Worm (Caenorhabditis elegans): ENCODE data around the gene pie-1.

Gene pie-1

ce11 chrIII:12455651-12456420 lies 29.1 kb downstream of the pie-1 start:
- TF ChIP-seq hmbx-1 (tag; optimal IDR thresholded peaks at IDR 0.05): no peak

DNA sequence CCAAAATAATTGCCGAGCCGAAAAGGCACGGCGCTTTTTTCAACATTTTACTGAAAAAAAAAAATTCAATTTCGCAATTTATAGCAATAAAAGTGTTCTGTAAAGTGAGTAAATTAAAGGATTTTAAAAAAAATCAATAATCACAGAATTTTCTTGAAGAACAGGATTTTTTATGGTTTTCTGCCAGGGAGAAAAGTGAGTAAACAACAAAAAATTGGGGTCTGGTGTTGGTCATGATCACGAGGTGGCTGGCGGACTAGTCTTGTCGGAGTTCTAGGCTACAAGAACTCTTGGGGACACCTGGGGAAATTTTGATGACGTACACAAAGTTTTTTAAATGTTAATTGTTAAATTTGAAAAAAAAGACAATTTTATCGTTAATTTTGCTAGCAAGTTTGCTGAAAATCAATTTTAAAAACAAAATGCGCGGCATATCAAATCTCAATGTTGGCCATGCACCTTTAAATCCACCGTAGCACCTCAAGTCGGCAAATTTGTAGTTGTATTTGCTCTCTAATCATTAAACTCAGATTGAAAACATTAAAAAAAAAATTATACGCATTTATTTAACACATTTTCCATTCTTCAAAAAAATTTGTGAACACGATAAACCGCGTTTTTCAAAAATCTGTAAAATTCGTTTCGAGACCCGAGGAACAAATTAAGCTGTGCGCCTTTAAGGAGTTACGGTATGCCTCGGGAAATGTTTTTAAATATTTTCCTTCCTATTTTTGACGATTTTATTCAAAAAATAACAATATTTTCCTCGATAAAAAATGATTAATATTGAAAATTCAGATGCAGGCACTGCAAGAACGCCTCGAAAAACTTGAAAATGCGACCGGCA lies 30.3 kb downstream of the pie-1 start, which contains the start of the genes scav-3 and Y49E10.21:
Gene scav-3, minus strand, starts transcription at position 50 of the 847 bp plus-strand sequence.
Gene Y49E10.21, plus strand, starts transcription at position 797 of the 847 bp plus-strand sequence.
- no peak for TF ChIP-seq tbx-11 (GFP tag; IDR thresholded peaks at IDR 0.05)
- no peak for TF ChIP-seq flt-1 (GFP tag; IDR thresholded peaks at IDR 0.05)
- TF ChIP-seq ama-1 (optimal IDR thresholded peaks at IDR 0.05): no peak
- no peak for TF ChIP-seq tbx-37 (GFP tag; conservative IDR thresholded peaks at IDR 0.05)
- TF ChIP-seq hnd-1 (tag; optimal IDR thresholded peaks at IDR 0.05): no peak
- TF ChIP-seq tra-4 (tag; optimal IDR thresholded peaks at IDR 0.05): no peak
- TF ChIP-seq pes-1 (GFP tag; IDR thresholded peaks at IDR 0.05): no peak
- no peak for TF ChIP-seq sea-1 (GFP tag; conservative IDR thresholded peaks at IDR 0.05)

DNA sequence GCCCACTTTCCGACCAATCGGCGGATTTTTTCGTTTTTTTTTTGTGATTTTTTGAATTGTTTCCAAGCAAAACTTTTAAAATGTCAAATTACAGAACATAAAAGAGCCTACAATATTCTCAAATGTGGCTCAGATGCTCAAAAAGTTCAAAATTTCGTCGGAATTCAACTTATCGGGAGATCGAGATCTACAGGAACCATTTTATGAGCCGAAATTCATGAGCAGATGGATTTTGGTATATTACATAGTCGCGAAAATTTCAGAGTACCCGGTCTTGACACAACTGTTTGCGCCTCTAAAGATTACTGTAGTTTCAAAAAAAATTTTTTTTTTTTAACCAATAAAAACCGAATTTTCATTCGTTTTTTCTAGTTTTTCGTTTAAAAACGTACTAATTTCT lies 32.3 kb downstream of the pie-1 start:
- no peak for TF ChIP-seq ets-7 (tag; optimal IDR thresholded peaks at IDR 0.05)
- TF ChIP-seq B0310.2 (tag; optimal IDR thresholded peaks at IDR 0.05): no peak
- TF ChIP-seq tbx-37 (GFP tag; conservative IDR thresholded peaks at IDR 0.05): no peak
- no peak for TF ChIP-seq sea-1 (GFP tag; conservative IDR thresholded peaks at IDR 0.05)
- TF ChIP-seq flt-1 (GFP tag; IDR thresholded peaks at IDR 0.05): no peak
- TF ChIP-seq ceh-36 (tag; optimal IDR thresholded peaks at IDR 0.05): no peak
- TF ChIP-seq hmbx-1 (tag; optimal IDR thresholded peaks at IDR 0.05): no peak
- no peak for TF ChIP-seq tra-4 (tag; optimal IDR thresholded peaks at IDR 0.05)
- no peak for TF ChIP-seq F13C5.2 (tag; optimal IDR thresholded peaks at IDR 0.05)
- TF ChIP-seq ceh-13 (GFP tag; optimal IDR thresholded peaks at IDR 0.05): no peak
- TF ChIP-seq pes-1 (GFP tag; IDR thresholded peaks at IDR 0.05): no peak
- TF ChIP-seq ama-1 (optimal IDR thresholded peaks at IDR 0.05): no peak
- TF ChIP-seq scrt-1 (GFP tag; IDR thresholded peaks at IDR 0.05): no peak
- TF ChIP-seq hnd-1 (tag; optimal IDR thresholded peaks at IDR 0.05): no peak
- no peak for TF ChIP-seq hmg-4 (GFP tag; optimal IDR thresholded peaks at IDR 0.05)

DNA sequence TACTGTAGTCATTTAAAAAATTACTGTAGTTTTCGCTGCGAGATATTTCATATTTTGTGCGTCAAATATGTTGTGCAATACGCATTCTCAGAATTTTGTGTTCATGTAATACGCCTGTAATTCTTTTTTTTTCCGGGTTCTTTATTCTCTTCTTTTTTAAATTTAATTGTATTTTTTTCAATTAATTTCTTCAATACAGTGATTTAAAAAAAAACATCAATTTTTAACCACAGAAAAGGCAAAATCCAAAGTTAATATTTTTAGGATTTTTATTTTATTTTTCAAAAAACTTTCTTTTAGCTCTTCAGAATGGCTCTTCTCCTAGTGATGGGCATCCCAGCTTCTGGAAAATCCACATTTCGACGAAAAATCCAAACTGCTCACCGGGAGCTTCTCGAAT lies 39.6 kb downstream of the pie-1 start, which contains the start of gene pstk-1:
Gene pstk-1, plus strand, starts transcription at position 301 of the 400 bp plus-strand sequence.
- no peak for TF ChIP-seq ama-1 (optimal IDR thresholded peaks at IDR 0.05)

- TF ChIP-seq hnd-1 (tag; optimal IDR thresholded peaks at IDR 0.05) (no peak), F13C5.2 (tag; optimal IDR thresholded peaks at IDR 0.05) (no peak), sea-1 (GFP tag; conservative IDR thresholded peaks at IDR 0.05) (no peak), ama-1 (optimal IDR thresholded peaks at IDR 0.05) (no peak), flt-1 (GFP tag; IDR thresholded peaks at IDR 0.05) (no peak), B0310.2 (tag; optimal IDR thresholded peaks at IDR 0.05) (no peak), pes-1 (GFP tag; IDR thresholded peaks at IDR 0.05) (no peak), ets-7 (tag; optimal IDR thresholded peaks at IDR 0.05) (no peak), aly-1 (tag; optimal IDR thresholded peaks at IDR 0.05) (no peak), tbx-37 (GFP tag; conservative IDR thresholded peaks at IDR 0.05) (no peak), tbx-11 (GFP tag; IDR thresholded peaks at IDR 0.05) (no peak), hmbx-1 (tag; optimal IDR thresholded peaks at IDR 0.05) (no peak), ceh-36 (tag; optimal IDR thresholded peaks at IDR 0.05) (no peak)
Measured at ce11 chrIII:12468869-12469268, 42.2 kb downstream of the pie-1 start, which contains the start of gene Y49E10.29. Y49E10.29 (plus strand) TSS chrIII:12469169.

ce11 chrIII:12469800-12470199 lies 43.1 kb downstream of the pie-1 start:
- no peak for TF ChIP-seq flt-1 (GFP tag; IDR thresholded peaks at IDR 0.05)
- no peak for TF ChIP-seq hmg-4 (GFP tag; optimal IDR thresholded peaks at IDR 0.05)
- TF ChIP-seq tbx-37 (GFP tag; conservative IDR thresholded peaks at IDR 0.05): no peak
- TF ChIP-seq tbx-11 (GFP tag; IDR thresholded peaks at IDR 0.05): no peak
- no peak for TF ChIP-seq aly-1 (tag; optimal IDR thresholded peaks at IDR 0.05)
- no peak for TF ChIP-seq scrt-1 (GFP tag; IDR thresholded peaks at IDR 0.05)
- no peak for TF ChIP-seq tra-4 (tag; optimal IDR thresholded peaks at IDR 0.05)

DNA sequence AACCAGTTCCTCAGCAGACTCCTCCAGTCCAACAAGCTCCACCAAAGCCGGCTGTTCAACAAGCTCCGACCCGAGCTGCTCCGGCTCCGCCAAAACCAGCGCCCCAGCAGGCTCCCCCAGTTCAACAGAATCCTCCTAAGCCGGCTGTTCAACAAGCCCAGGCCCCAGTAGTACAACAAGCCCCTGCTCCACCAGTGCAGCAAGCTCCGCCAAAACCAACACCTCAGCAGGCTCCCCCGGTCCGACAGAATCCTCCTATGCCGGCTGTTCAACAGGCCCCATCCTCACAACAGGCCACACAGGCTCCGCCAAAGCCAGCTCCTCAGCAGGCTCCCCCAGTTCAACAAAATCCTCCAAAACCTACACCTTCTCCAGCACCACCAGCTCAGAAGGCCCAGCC lies 43.9 kb downstream of the pie-1 start:
- TF ChIP-seq flt-1 (GFP tag; IDR thresholded peaks at IDR 0.05): no peak
- peak; percentile 15 for TF ChIP-seq aly-1 (tag; optimal IDR thresholded peaks at IDR 0.05)
- no peak for TF ChIP-seq F13C5.2 (tag; optimal IDR thresholded peaks at IDR 0.05)
- TF ChIP-seq tbx-11 (GFP tag; IDR thresholded peaks at IDR 0.05): no peak
- no peak for TF ChIP-seq sea-1 (GFP tag; conservative IDR thresholded peaks at IDR 0.05)

- TF ChIP-seq ceh-36 (tag; optimal IDR thresholded peaks at IDR 0.05): no peak
- TF ChIP-seq tra-4 (tag; optimal IDR thresholded peaks at IDR 0.05): no peak
- TF ChIP-seq aly-1 (tag; optimal IDR thresholded peaks at IDR 0.05): no peak
- TF ChIP-seq ets-7 (tag; optimal IDR thresholded peaks at IDR 0.05): no peak
- no peak for TF ChIP-seq pes-1 (GFP tag; IDR thresholded peaks at IDR 0.05)
- no peak for TF ChIP-seq scrt-1 (GFP tag; IDR thresholded peaks at IDR 0.05)
- no peak for TF ChIP-seq flt-1 (GFP tag; IDR thresholded peaks at IDR 0.05)
- no peak for TF ChIP-seq hmbx-1 (tag; optimal IDR thresholded peaks at IDR 0.05)
- no peak for TF ChIP-seq ceh-13 (GFP tag; optimal IDR thresholded peaks at IDR 0.05)
- TF ChIP-seq tbx-11 (GFP tag; IDR thresholded peaks at IDR 0.05): no peak
- no peak for TF ChIP-seq ama-1 (optimal IDR thresholded peaks at IDR 0.05)
Measured at ce11 chrIII:12472497-12472896, 45.8 kb downstream of the pie-1 start, which contains the start of gene cccp-1. cccp-1 (plus strand) TSS chrIII:12472873.

Measured in whole organism, early embryonic.